Fruit fly (Drosophila melanogaster): ENCODE data around the gene CG31635.

CG31635 gene

dm6 chr2L:6673211-6674012, 24.5 kb upstream of the CG31635 start, which contains the start of gene Spn27A (continued):
- no peak for TF ChIP-seq ranshi (GFP tag; IDR thresholded peaks at IDR 0.05)
- 0 out of 2 replicates have a peak, but pooled peaks have one; percentile 21 for TF ChIP-seq CG11247 (GFP tag; IDR thresholded peaks at IDR 0.05)
- TF ChIP-seq CG13287 (GFP tag; IDR thresholded peaks at IDR 0.05; ENCODE audit: partially characterized antibody), result peak; percentile 30; the same call in 1 of the 2 replicates
- TF ChIP-seq pum (GFP tag; optimal IDR thresholded peaks at IDR 0.05), result peak; percentile 41
- no peak for TF ChIP-seq sna (GFP tag; IDR thresholded peaks at IDR 0.05; ENCODE audit: partially characterized antibody)
- no peak for TF ChIP-seq CG16779 (GFP tag; IDR thresholded peaks at IDR 0.05)
- peak; percentile 24; the same call in 1 of the 2 replicates for TF ChIP-seq Scr (GFP tag; IDR thresholded peaks at IDR 0.05; ENCODE audit: partially characterized antibody)
- TF ChIP-seq CG2202 (tag; optimal IDR thresholded peaks at IDR 0.05), result no peak
- peak; percentile 28 for TF ChIP-seq CrebB (tag; optimal IDR thresholded peaks at IDR 0.05)
- TF ChIP-seq Gug (GFP tag; IDR thresholded peaks at IDR 0.05), result 0 out of 4 replicates have a peak, but pooled peaks have one; percentile 9
- no peak for TF ChIP-seq Vsx1 (GFP tag; optimal IDR thresholded peaks at IDR 0.05)
- TF ChIP-seq dmrt99B (tag; optimal IDR thresholded peaks at IDR 0.05), result no peak
- TF ChIP-seq wor (GFP tag; IDR thresholded peaks at IDR 0.05), result no peak; the same call in 1 of the 2 replicates
- TF ChIP-seq gsb (GFP tag; IDR thresholded peaks at IDR 0.05), result no peak
- peak; percentile 54 for TF ChIP-seq grau (tag; optimal IDR thresholded peaks at IDR 0.05)
- TF ChIP-seq sens-2 (GFP tag; IDR thresholded peaks at IDR 0.05), result peak; percentile 7; the same call in 1 of the 2 replicates
- TF ChIP-seq zf30C (GFP tag; optimal IDR thresholded peaks at IDR 0.05), result peak; percentile 6
- peak; percentile 25 for TF ChIP-seq CG17568 (GFP tag; optimal IDR thresholded peaks at IDR 0.05)
- no peak for TF ChIP-seq usp (GFP tag; optimal IDR thresholded peaks at IDR 0.05)
- no peak for TF ChIP-seq Dfd (GFP tag; optimal IDR thresholded peaks at IDR 0.05)
- TF ChIP-seq CG11085 (GFP tag; IDR thresholded peaks at IDR 0.05), result no peak
- peak; percentile 59 for TF ChIP-seq Abd-B (GFP tag; optimal IDR thresholded peaks at IDR 0.05)
- TF ChIP-seq zfh2 (GFP tag; optimal IDR thresholded peaks at IDR 0.05), result peak; percentile 62
- TF ChIP-seq jigr1 (GFP tag; IDR thresholded peaks at IDR 0.05), result no peak
- TF ChIP-seq BtbVII (GFP tag; optimal IDR thresholded peaks at IDR 0.05), result peak; percentile 64
- TF ChIP-seq dimm (GFP tag; IDR thresholded peaks at IDR 0.05), result no peak
- TF ChIP-seq CG10431 (GFP tag; optimal IDR thresholded peaks at IDR 0.05), result no peak
- TF ChIP-seq HLH3B (GFP tag; IDR thresholded peaks at IDR 0.05), result peak; percentile 54
- TF ChIP-seq fru (optimal IDR thresholded peaks at IDR 0.05), result no peak
- TF ChIP-seq H2.0 (GFP tag; IDR thresholded peaks at IDR 0.05), result no peak
- TF ChIP-seq CG14667 (GFP tag; IDR thresholded peaks at IDR 0.05), result no peak; the same call in 1 of the 2 replicates
- peak; percentile 56 for TF ChIP-seq CG9437 (GFP tag; optimal IDR thresholded peaks at IDR 0.05)
- TF ChIP-seq fd64A (GFP tag; optimal IDR thresholded peaks at IDR 0.05), result no peak
- TF ChIP-seq MBD-R2 (GFP tag; IDR thresholded peaks at IDR 0.05), result peak; percentile 97
- peak; percentile 88 to 97 for TF ChIP-seq crp (GFP tag; optimal IDR thresholded peaks at IDR 0.05)
- TF ChIP-seq NFAT (GFP tag; IDR thresholded peaks at IDR 0.05), result peak; percentile 1; the same call in 1 of the 2 replicates
- TF ChIP-seq CG14441 (GFP tag; IDR thresholded peaks at IDR 0.05), result 0 out of 2 replicates have a peak, but pooled peaks have one; percentile 14
- TF ChIP-seq HLH4C (GFP tag; IDR thresholded peaks at IDR 0.05; ENCODE audit: partially characterized antibody), result no peak
- no peak for TF ChIP-seq Hr39 (optimal IDR thresholded peaks at IDR 0.05)
- no peak for TF ChIP-seq Oaz (GFP tag; IDR thresholded peaks at IDR 0.05)
- no peak; the same call in 1 of the 2 replicates for TF ChIP-seq Ptx1 (GFP tag; IDR thresholded peaks at IDR 0.05)
- peak; percentile 54 for TF ChIP-seq Dad (GFP tag; optimal IDR thresholded peaks at IDR 0.05)
- peak; percentile 56 for TF ChIP-seq CG10209 (GFP tag; optimal IDR thresholded peaks at IDR 0.05)
- TF ChIP-seq jing (GFP tag; optimal IDR thresholded peaks at IDR 0.05), result peak; percentile 51
- peak; percentile 41 for TF ChIP-seq CG3847 (GFP tag; IDR thresholded peaks at IDR 0.05)
- TF ChIP-seq Chrac-16 (GFP tag; optimal IDR thresholded peaks at IDR 0.05), result peak; percentile 34
- no peak for TF ChIP-seq toy (GFP tag; IDR thresholded peaks at IDR 0.05)
- TF ChIP-seq Sin3A (optimal IDR thresholded peaks at IDR 0.05), result peak; percentile 25
- no peak for TF ChIP-seq Neu2 (GFP tag; optimal IDR thresholded peaks at IDR 0.05; ENCODE audit: borderline replicate concordance)
- TF ChIP-seq Dek (tag; optimal IDR thresholded peaks at IDR 0.05), result peak; percentile 43

Measured in whole organism, embryonic.